Worm (Caenorhabditis elegans): ENCODE data around the gene F14B8.4.

Gene F14B8.4

ce11 chrX:6926952-6927351, 27.2 kb upstream of the F14B8.4 start:
- TF ChIP-seq arid-1 (GFP tag; conservative IDR thresholded peaks at IDR 0.05) (no peak), pqm-1 (tag; optimal IDR thresholded peaks at IDR 0.05) (peak; percentile 64), dve-1 (tag; optimal IDR thresholded peaks at IDR 0.05; ENCODE audit: insufficient read depth) (peak; percentile 61), ceh-32 (tag; optimal IDR thresholded peaks at IDR 0.05; ENCODE audit: poor library complexity) (no peak), dmd-9 (GFP tag; IDR thresholded peaks at IDR 0.05) (no peak), hlh-11 (tag; optimal IDR thresholded peaks at IDR 0.05) (peak; percentile 31), aha-1 (tag) (peak; percentile 81), unc-62 (GFP tag; optimal IDR thresholded peaks at IDR 0.05 in 1 of 2) (peak in 1 of 2 experiments; percentile 70), unc-62 (tag; optimal IDR thresholded peaks at IDR 0.05) (no peak), daf-16 (GFP tag; optimal IDR thresholded peaks at IDR 0.05) (no peak), daf-16 (tag; optimal IDR thresholded peaks at IDR 0.05) (peak; percentile 92), ZK546.5 (tag; optimal IDR thresholded peaks at IDR 0.05) (no peak)

- TF ChIP-seq hlh-11 (tag; optimal IDR thresholded peaks at IDR 0.05) = peak; percentile 47
- TF ChIP-seq dve-1 (tag; optimal IDR thresholded peaks at IDR 0.05; ENCODE audit: insufficient read depth) = peak; percentile 5
- peak; percentile 20 for TF ChIP-seq mxl-3 (GFP tag; optimal IDR thresholded peaks at IDR 0.05)
- TF ChIP-seq ctbp-1 (GFP tag; IDR thresholded peaks at IDR 0.05) = no peak
- no peak for TF ChIP-seq daf-16 (GFP tag; optimal IDR thresholded peaks at IDR 0.05)
- peak; percentile 24 for TF ChIP-seq daf-16 (tag; optimal IDR thresholded peaks at IDR 0.05)
- TF ChIP-seq dmd-6 (GFP tag; IDR thresholded peaks at IDR 0.05) = peak; percentile 34; the same call in 1 of the 2 replicates
- TF ChIP-seq nhr-28 (tag; optimal IDR thresholded peaks at IDR 0.05) = peak; percentile 54
- TF ChIP-seq T20F7.1 (GFP tag; optimal IDR thresholded peaks at IDR 0.05) = no peak
- peak; percentile 76 for TF ChIP-seq aha-1 (tag)
- no peak for TF ChIP-seq fkh-10 (GFP tag; optimal IDR thresholded peaks at IDR 0.05)
- TF ChIP-seq pqm-1 (tag; optimal IDR thresholded peaks at IDR 0.05) = peak; percentile 75
- no peak for TF ChIP-seq mep-1 (tag; optimal IDR thresholded peaks at IDR 0.05)
- TF ChIP-seq unc-39 (tag; optimal IDR thresholded peaks at IDR 0.05) = no peak
These were observed 24.7 kb upstream of the F14B8.4 start, which contains the start of gene otpl-3 for ce11 chrX:6924461-6924860. Gene otpl-3 (minus strand): TSS chrX:6924764.

- TF ChIP-seq unc-62 (GFP tag; optimal IDR thresholded peaks at IDR 0.05 in 1 of 2) (peak in 1 of 2 experiments; percentile 66), unc-62 (tag; optimal IDR thresholded peaks at IDR 0.05) (no peak), nhr-76 (tag; optimal IDR thresholded peaks at IDR 0.05) (no peak), nhr-237 (tag; optimal IDR thresholded peaks at IDR 0.05) (no peak)
These were observed 20.4 kb upstream of the F14B8.4 start for ce11 chrX:6920132-6920531.

DNA sequence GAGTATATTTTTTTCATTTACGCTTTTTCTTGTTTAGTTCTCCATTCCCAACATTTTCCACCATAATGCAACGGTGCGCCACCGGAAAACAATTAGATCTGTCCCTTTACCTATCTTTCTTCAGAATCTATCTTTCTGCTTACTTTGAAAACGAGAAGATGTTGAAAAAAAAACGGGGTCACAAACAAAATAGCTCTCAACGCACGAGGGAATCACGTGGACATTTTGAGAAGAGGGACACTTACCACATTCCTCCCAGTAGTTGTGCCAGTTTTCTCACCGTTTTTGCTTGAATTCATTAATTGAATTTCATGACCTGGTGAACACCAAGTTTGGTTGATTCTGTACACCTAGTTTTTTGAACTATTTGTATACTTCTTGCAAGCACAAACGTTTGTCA, 16.4 kb upstream of the F14B8.4 start:
- TF ChIP-seq Y48G9A.11 (GFP tag; IDR thresholded peaks at IDR 0.05) (no peak), unc-62 (GFP tag; optimal IDR thresholded peaks at IDR 0.05 in 1 of 2) (peak in 1 of 2 experiments; percentile 71), unc-62 (tag; optimal IDR thresholded peaks at IDR 0.05) (no peak), hmg-1.1 (GFP tag; IDR thresholded peaks at IDR 0.05) (no peak), pha-4 (GFP tag; IDR thresholded peaks at IDR 0.05) (no peak), pha-4 (tag; optimal IDR thresholded peaks at IDR 0.05) (no peak), mxl-2 (GFP tag; conservative IDR thresholded peaks at IDR 0.05) (peak; percentile 92), ceh-62 (tag; optimal IDR thresholded peaks at IDR 0.05) (no peak), nhr-76 (tag; optimal IDR thresholded peaks at IDR 0.05) (no peak), hlh-30 (tag; optimal IDR thresholded peaks at IDR 0.05; ENCODE audit: insufficient read depth) (peak; percentile 40), mdl-1 (tag; optimal IDR thresholded peaks at IDR 0.05) (peak in 1 of 2 experiments; percentile 4)

ce11 chrX:6915279-6915678, 15.5 kb upstream of the F14B8.4 start:
- TF ChIP-seq daf-16 (GFP tag; optimal IDR thresholded peaks at IDR 0.05) = peak in 1 of 2 experiments; percentile 64
- no peak for TF ChIP-seq daf-16 (tag; optimal IDR thresholded peaks at IDR 0.05)
- no peak for TF ChIP-seq snpc-1.2 (GFP tag; IDR thresholded peaks at IDR 0.05)

- TF ChIP-seq daf-8 (GFP tag; IDR thresholded peaks at IDR 0.05) = no peak
- no peak for TF ChIP-seq pha-4 (GFP tag; IDR thresholded peaks at IDR 0.05)
- TF ChIP-seq pha-4 (tag; optimal IDR thresholded peaks at IDR 0.05) = no peak
- no peak for TF ChIP-seq unc-130 (GFP tag; optimal IDR thresholded peaks at IDR 0.05)
- TF ChIP-seq nhr-42 (GFP tag; IDR thresholded peaks at IDR 0.05) = no peak
- no peak for TF ChIP-seq vab-7 (GFP tag; IDR thresholded peaks at IDR 0.05)
- no peak for TF ChIP-seq nhr-25 (tag; optimal IDR thresholded peaks at IDR 0.05; ENCODE audit: borderline replicate concordance, insufficient read depth)
- no peak for TF ChIP-seq hif-1 (tag; optimal IDR thresholded peaks at IDR 0.05)
- no peak for TF ChIP-seq aly-2 (tag; optimal IDR thresholded peaks at IDR 0.05)
- no peak for TF ChIP-seq dmd-6 (GFP tag; IDR thresholded peaks at IDR 0.05)
- TF ChIP-seq arid-1 (GFP tag; conservative IDR thresholded peaks at IDR 0.05) = no peak
- no peak for TF ChIP-seq nhr-28 (tag; optimal IDR thresholded peaks at IDR 0.05)
- no peak for TF ChIP-seq ceh-28 (tag; optimal IDR thresholded peaks at IDR 0.05)
- no peak for TF ChIP-seq attf-4 (tag; optimal IDR thresholded peaks at IDR 0.05)
- TF ChIP-seq T20F7.1 (GFP tag; optimal IDR thresholded peaks at IDR 0.05) = no peak
- no peak for TF ChIP-seq egl-27 (tag; optimal IDR thresholded peaks at IDR 0.05)
- TF ChIP-seq ceh-32 (tag; optimal IDR thresholded peaks at IDR 0.05; ENCODE audit: poor library complexity) = no peak
These were observed 14.2 kb upstream of the F14B8.4 start, which contains the start of gene nhx-4 for ce11 chrX:6913989-6914388. Gene nhx-4 (plus strand): TSS chrX:6914289.
